Worm (Caenorhabditis elegans) whole organism, early embryonic: ENCODE measurements around the gene str-264.
A peak's percentile ranks its signal among the peaks of the same experiment; 100 is the strongest.

Source experiments
- B0310.2 ChIP-seq: sonication (generic microtip); optimal IDR thresholded peaks from 2 replicates; lab custom pipeline; 2016; ENCODE audit warnings: mild to moderate bottlenecking, missing genetic modification characterization, missing compliant biosample characterization
- F13C5.2 ChIP-seq: sonication (generic microtip); optimal IDR thresholded peaks from 2 replicates; lab custom pipeline; 2017; ENCODE audit warnings: mild to moderate bottlenecking, missing genetic modification characterization, inconsistent platforms, missing compliant biosample characterization
- aly-1 ChIP-seq: sonication (generic microtip); optimal IDR thresholded peaks from 2 replicates; lab custom pipeline; 2016; ENCODE audit warnings: missing genetic modification characterization, missing compliant biosample characterization
- ama-1 ChIP-seq: fragments of 150-350 bp; optimal IDR thresholded peaks from 2 replicates; lab custom pipeline; 2014
- ceh-13 ChIP-seq: fragments of 200-800 bp; sonication (Bioruptor generic); optimal IDR thresholded peaks from 2 replicates; lab custom pipeline; 2018; ENCODE audit warnings: mild to moderate bottlenecking, missing genetic modification characterization, missing compliant biosample characterization
- ceh-36 ChIP-seq: sonication (generic microtip); optimal IDR thresholded peaks from 2 replicates; lab custom pipeline; 2016; ENCODE audit warnings: missing genetic modification characterization, inconsistent platforms, missing compliant biosample characterization
- ets-7 ChIP-seq: sonication (generic microtip); optimal IDR thresholded peaks from 2 replicates; lab custom pipeline; 2016; ENCODE audit warnings: missing genotype, missing genetic modification characterization, missing compliant biosample characterization
- flt-1 ChIP-seq: fragments of 200-800 bp; sonication (Bioruptor generic); IDR thresholded peaks from 2 replicates; pipeline ENCODE4 v1.3.6; 2022; ENCODE audit warnings: missing genetic modification characterization, missing compliant biosample characterization
- hmbx-1 ChIP-seq: sonication (generic microtip); optimal IDR thresholded peaks from 2 replicates; lab custom pipeline; 2016; ENCODE audit warnings: mild to moderate bottlenecking, missing genetic modification characterization, missing compliant biosample characterization
- hmg-4 ChIP-seq: fragments of 200-800 bp; sonication (Bioruptor generic); optimal IDR thresholded peaks from 2 replicates; lab custom pipeline; 2018; ENCODE audit warnings: mild to moderate bottlenecking, missing genetic modification characterization, missing compliant biosample characterization
- hnd-1 ChIP-seq: sonication (generic microtip); optimal IDR thresholded peaks from 2 replicates; lab custom pipeline; 2016; ENCODE audit warnings: missing genetic modification characterization, missing compliant biosample characterization
- pes-1 ChIP-seq: fragments of 200-800 bp; sonication (Bioruptor generic); IDR thresholded peaks from 2 replicates; pipeline ENCODE4 v1.3.6; 2022; ENCODE audit warnings: missing genetic modification reagents, missing genetic modification characterization, missing compliant biosample characterization
- scrt-1 ChIP-seq: fragments of 200-800 bp; sonication (Bioruptor generic); IDR thresholded peaks from 2 replicates; pipeline ENCODE4 v1.3.6; 2022; ENCODE audit warnings: missing genetic modification characterization, missing compliant biosample characterization
- sea-1 ChIP-seq: fragments of 200-800 bp; sonication (Bioruptor generic); conservative IDR thresholded peaks from 2 replicates; pipeline ENCODE4 v1.3.6; 2022; ENCODE audit warnings: missing genetic modification characterization, missing compliant biosample characterization
- tbx-11 ChIP-seq: fragments of 200-800 bp; sonication (Bioruptor generic); IDR thresholded peaks from 2 replicates; pipeline ENCODE4 v1.3.6; 2022; ENCODE audit warnings: missing genetic modification characterization, missing compliant biosample characterization
- tbx-37 ChIP-seq: fragments of 200-800 bp; sonication (Bioruptor generic); conservative IDR thresholded peaks from 2 replicates; pipeline ENCODE4 v1.3.6; 2022; ENCODE audit warnings: missing genetic modification reagents, missing genetic modification characterization, missing compliant biosample characterization
- tra-4 ChIP-seq: sonication (generic microtip); optimal IDR thresholded peaks from 2 replicates; lab custom pipeline; 2017; ENCODE audit warnings: missing genetic modification characterization, missing compliant biosample characterization

The str-264 gene

DNA sequence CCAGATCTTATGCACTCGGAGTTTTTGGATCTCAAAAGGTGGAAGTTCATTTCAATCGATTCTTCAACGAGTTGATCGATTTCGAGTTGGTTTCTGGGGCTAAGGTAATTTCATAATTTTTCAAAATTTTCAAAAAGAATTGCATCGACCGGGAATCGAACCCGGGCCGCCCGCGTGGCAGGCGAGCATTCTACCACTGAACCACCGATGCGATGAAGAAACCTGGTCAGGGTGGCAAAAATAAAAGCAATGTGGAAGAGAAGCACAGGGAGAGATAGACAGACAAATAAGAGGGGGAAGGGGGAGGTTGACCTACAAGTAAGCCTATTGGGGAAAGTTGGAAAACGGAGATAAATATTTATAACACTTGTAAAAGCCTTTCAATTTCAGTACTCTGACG lies 12.7 kb upstream of the str-264 start:
- peak; percentile 78 for TF ChIP-seq flt-1
- TF ChIP-seq tra-4 (tag; lab: Kevin White, UChicago) = no peak
- peak; percentile 41 for TF ChIP-seq aly-1 (tag; lab: Kevin White, UChicago)
- no peak; the same call in 1 of the 2 replicates for TF ChIP-seq pes-1 (GFP tag; lab: Robert Waterston, UW)
- no peak for TF ChIP-seq ama-1
- TF ChIP-seq ceh-13 (GFP tag; lab: Kevin White, UChicago) = peak; percentile 40
- TF ChIP-seq hmbx-1 (tag; lab: Kevin White, UChicago) = no peak
- peak; percentile 44 for TF ChIP-seq F13C5.2
- no peak for TF ChIP-seq hmg-4 (GFP tag; lab: Kevin White, UChicago)
- TF ChIP-seq ets-7 = no peak
- peak; percentile 74; the same call in 1 of the 2 replicates for TF ChIP-seq tbx-11 (GFP tag; lab: Robert Waterston, UW)
- peak; percentile 65; the same call in 1 of the 2 replicates for TF ChIP-seq scrt-1
- TF ChIP-seq hnd-1 (tag; lab: Kevin White, UChicago) = no peak
- peak; percentile 45 for TF ChIP-seq ceh-36 (tag; lab: Kevin White, UChicago)
- peak; percentile 42 for TF ChIP-seq B0310.2 (tag; lab: Kevin White, UChicago)
- TF ChIP-seq tbx-37 (GFP tag; lab: Robert Waterston, UW) = 0 out of 2 replicates have a peak, but pooled peaks have one; percentile 34
- peak; percentile 81 for TF ChIP-seq sea-1 (GFP tag; lab: Robert Waterston, UW)

DNA sequence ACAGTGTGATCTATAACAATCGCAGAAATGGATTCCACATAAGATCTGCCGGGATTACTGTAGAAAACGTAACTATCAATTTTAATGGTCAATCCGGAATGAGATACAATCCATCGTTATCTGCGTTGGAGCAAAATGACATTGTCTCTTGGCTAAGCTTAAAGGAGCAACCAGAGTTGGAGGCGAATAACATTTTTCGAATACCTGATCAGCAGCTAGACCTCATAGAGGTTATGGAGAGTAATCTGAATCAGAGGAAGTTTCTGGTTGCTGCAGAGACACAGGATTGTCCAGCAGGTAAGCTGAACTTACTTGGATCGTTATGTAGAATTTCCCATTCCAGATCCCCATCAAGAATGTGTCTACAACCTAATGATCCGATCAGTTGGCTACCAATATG lies 11.2 kb upstream of the str-264 start:
- TF ChIP-seq ama-1 = no peak
- no peak for TF ChIP-seq F13C5.2
- no peak for TF ChIP-seq hmbx-1 (tag; lab: Kevin White, UChicago)

DNA sequence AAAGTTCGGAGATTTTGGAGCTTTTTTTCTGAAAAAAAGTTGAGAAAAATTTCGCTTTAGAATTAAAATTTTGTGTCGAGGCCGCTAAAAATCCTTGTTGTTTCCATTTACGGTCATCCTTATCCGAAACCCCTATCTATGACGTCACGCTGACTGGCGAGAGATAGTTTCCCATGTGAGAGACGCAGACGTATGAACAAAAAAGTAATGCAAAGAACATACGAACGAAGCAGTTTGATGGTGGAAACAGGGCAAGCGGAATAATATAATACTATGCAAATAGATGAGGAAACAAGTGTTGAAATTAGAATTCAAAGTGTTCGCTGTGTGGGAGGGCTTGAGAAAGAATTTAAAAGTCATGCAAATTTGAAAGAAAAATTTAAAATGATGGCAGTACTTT lies 6.7 kb upstream of the str-264 start:
- no peak for TF ChIP-seq B0310.2 (tag; lab: Kevin White, UChicago)

DNA sequence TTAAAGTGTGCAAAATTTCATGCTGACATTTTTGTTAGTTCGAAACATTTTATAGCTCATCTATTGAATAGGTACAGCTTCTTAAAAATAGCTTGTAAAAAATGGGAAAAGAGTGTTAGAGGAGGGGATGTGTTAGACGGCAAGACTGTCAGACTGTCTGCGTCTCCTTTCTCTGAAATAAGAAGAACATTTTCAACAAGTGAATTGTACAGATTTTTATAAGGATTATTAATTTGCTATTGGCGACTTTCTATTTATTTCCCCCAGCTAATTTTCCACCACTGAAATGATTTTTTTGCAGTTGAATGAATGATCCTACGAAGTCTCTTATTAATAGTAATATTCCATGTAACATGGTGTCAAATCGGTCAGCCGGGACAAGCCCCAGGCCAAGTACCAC lies 6.0 kb upstream of the str-264 start, which contains the start of gene C06B8.7:
Gene C06B8.7 (plus strand): TSS at position 301 of the 400 bp plus-strand sequence.
- no peak for TF ChIP-seq ama-1
- TF ChIP-seq hmg-4 (GFP tag; lab: Kevin White, UChicago) = no peak
- no peak for TF ChIP-seq tbx-37 (GFP tag; lab: Robert Waterston, UW)
- TF ChIP-seq tra-4 (tag; lab: Kevin White, UChicago) = no peak
- TF ChIP-seq pes-1 (GFP tag; lab: Robert Waterston, UW) = no peak
- TF ChIP-seq ets-7 = no peak
- no peak for TF ChIP-seq hnd-1 (tag; lab: Kevin White, UChicago)
- no peak for TF ChIP-seq sea-1 (GFP tag; lab: Robert Waterston, UW)
- TF ChIP-seq hmbx-1 (tag; lab: Kevin White, UChicago) = no peak
- no peak for TF ChIP-seq tbx-11 (GFP tag; lab: Robert Waterston, UW)

DNA sequence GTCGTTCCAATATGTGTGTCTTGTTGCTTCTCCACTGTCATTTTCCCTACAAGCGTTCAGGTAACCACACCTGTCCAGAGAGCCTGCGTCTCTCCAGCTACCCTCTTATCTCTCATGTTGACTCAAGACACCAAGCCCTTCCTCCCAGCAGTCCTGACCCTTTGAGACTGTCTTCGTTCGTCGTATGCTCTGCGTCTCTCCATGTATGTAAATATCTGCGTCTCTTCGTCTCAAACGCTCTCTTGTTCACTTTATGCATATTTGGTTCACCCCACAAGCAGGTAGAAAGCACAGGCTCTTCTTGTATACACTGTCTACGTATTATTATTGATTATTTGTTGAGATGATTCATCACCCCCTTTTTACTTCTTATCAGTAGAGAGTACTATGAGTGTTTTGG lies 5.3 kb upstream of the str-264 start:
- no peak for TF ChIP-seq hnd-1 (tag; lab: Kevin White, UChicago)
- no peak for TF ChIP-seq tbx-37 (GFP tag; lab: Robert Waterston, UW)
- no peak for TF ChIP-seq tra-4 (tag; lab: Kevin White, UChicago)
- TF ChIP-seq ets-7 = no peak
- TF ChIP-seq hmbx-1 (tag; lab: Kevin White, UChicago) = no peak
- no peak for TF ChIP-seq B0310.2 (tag; lab: Kevin White, UChicago)
- no peak for TF ChIP-seq scrt-1
- no peak for TF ChIP-seq tbx-11 (GFP tag; lab: Robert Waterston, UW)

DNA sequence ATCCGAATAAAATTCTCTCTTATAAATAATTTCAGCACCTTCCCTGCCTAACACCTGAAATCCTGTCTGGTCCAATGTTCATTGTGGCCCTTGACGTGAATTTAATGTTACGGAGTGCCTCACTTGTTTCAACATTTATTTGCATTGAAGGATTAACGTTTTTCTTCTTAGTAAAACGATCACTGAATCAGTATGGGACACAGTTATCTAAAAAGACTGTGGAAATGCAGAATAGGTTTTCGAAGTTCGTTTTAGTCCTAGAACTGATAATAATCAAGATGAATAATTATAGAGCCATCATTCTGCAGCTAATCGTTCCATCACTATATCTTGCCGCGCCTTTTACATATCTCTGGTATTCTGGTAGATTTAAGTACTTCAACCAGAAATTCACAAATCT lies 2.8 kb upstream of the str-264 start, which contains the start of gene srh-219:
Gene srh-219 (plus strand): TSS at position 301 of the 400 bp plus-strand sequence.
- TF ChIP-seq hmg-4 (GFP tag; lab: Kevin White, UChicago) (no peak), flt-1 (no peak)

DNA sequence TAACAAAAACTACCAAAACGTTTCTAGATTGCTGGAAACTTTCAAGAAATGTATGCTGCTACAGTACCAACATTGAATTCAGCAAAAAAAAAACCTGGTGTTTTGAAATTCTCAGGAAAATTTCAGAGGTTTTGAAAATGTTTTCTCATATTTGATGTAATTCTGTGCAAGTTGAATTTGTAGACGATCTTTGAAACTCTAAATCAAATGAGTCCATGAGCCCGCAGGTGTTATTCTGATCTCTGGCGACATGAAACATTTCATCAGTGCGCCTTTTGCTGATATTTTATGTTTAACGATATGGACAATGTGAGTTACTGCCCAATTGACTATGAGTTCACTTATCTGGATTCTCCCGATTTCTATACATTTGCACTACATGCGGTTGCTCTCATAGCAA lies 1.3 kb upstream of the str-264 start, which contains the start of gene srh-218:
Gene srh-218 (plus strand): TSS at position 301 of the 400 bp plus-strand sequence.
- TF ChIP-seq tbx-37 (GFP tag; lab: Robert Waterston, UW) (no peak), hnd-1 (tag; lab: Kevin White, UChicago) (no peak), pes-1 (GFP tag; lab: Robert Waterston, UW) (no peak), B0310.2 (tag; lab: Kevin White, UChicago) (no peak), ceh-13 (GFP tag; lab: Kevin White, UChicago) (no peak), flt-1 (no peak), sea-1 (GFP tag; lab: Robert Waterston, UW) (no peak), tbx-11 (GFP tag; lab: Robert Waterston, UW) (no peak), hmg-4 (GFP tag; lab: Kevin White, UChicago) (no peak), scrt-1 (no peak), ets-7 (no peak), tra-4 (tag; lab: Kevin White, UChicago) (no peak), hmbx-1 (tag; lab: Kevin White, UChicago) (no peak), aly-1 (tag; lab: Kevin White, UChicago) (no peak), ama-1 (no peak), ceh-36 (tag; lab: Kevin White, UChicago) (no peak), F13C5.2 (no peak)

DNA sequence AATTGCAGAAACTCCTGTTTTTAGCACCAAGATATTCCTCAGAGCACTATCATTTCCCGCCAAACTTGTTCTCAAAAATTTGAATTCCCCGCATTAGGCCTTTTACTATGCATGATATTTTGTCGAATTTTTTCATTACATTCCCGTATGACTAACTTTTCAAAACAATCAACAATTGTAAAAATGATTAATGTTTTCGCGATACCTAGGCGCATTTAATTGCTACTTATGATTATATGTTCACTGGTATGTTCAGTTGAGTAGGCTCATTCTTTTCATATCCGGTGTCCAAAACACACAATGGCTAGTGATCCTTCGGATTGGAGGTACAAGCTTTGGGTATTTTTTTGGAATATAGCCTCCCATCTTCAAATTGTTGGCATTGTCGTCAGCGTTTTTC lies 4.7 kb downstream of the str-264 start, which contains the start of gene srw-21:
Gene srw-21 (plus strand): TSS at position 301 of the 400 bp plus-strand sequence.
- TF ChIP-seq tra-4 (tag; lab: Kevin White, UChicago) (no peak), flt-1 (no peak), tbx-11 (GFP tag; lab: Robert Waterston, UW) (no peak), B0310.2 (tag; lab: Kevin White, UChicago) (no peak), hmg-4 (GFP tag; lab: Kevin White, UChicago) (no peak), ets-7 (no peak), F13C5.2 (no peak), tbx-37 (GFP tag; lab: Robert Waterston, UW) (no peak), hmbx-1 (tag; lab: Kevin White, UChicago) (no peak), aly-1 (tag; lab: Kevin White, UChicago) (no peak), ceh-13 (GFP tag; lab: Kevin White, UChicago) (no peak), ama-1 (no peak), ceh-36 (tag; lab: Kevin White, UChicago) (no peak), hnd-1 (tag; lab: Kevin White, UChicago) (no peak), scrt-1 (no peak), pes-1 (GFP tag; lab: Robert Waterston, UW) (no peak), sea-1 (GFP tag; lab: Robert Waterston, UW) (no peak)
